Worm (Caenorhabditis elegans): Measurements from ENCODE around the gene srt-31.

- TF ChIP-seq ztf-4 (tag; optimal IDR thresholded peaks at IDR 0.05): no peak
- no peak for TF ChIP-seq elt-3 (tag; optimal IDR thresholded peaks at IDR 0.05)
- no peak for TF ChIP-seq skn-1 (tag; optimal IDR thresholded peaks at IDR 0.05)
- TF ChIP-seq nhr-77 (tag; optimal IDR thresholded peaks at IDR 0.05): no peak
- TF ChIP-seq ztf-1 (GFP tag; conservative IDR thresholded peaks at IDR 0.05): no peak
- TF ChIP-seq fos-1 (tag; optimal IDR thresholded peaks at IDR 0.05): no peak
- TF ChIP-seq lin-13 (GFP tag; optimal IDR thresholded peaks at IDR 0.05): no peak
- no peak for TF ChIP-seq ama-1 (optimal IDR thresholded peaks at IDR 0.05)
- TF ChIP-seq sem-4 (tag; optimal IDR thresholded peaks at IDR 0.05): no peak
- TF ChIP-seq unc-39 (tag; optimal IDR thresholded peaks at IDR 0.05): no peak
- TF ChIP-seq egl-27 (tag; optimal IDR thresholded peaks at IDR 0.05): no peak
- no peak for TF ChIP-seq nhr-11 (tag; optimal IDR thresholded peaks at IDR 0.05)
Observed at ce11 chrV:465355-465754, 7.3 kb upstream of the srt-31 start.
